Worm (Caenorhabditis elegans) whole organism, L4 larva: ENCODE data around the gene frl-1.

Experiments
- F37D6.2 ChIP-seq: sonication (generic microtip); optimal IDR thresholded peaks from 2 replicates; lab custom pipeline; 2016; ENCODE audit warnings: mild to moderate bottlenecking, missing genetic modification characterization, missing compliant biosample characterization
- T26A8.4 ChIP-seq: fragments of 200-800 bp; sonication (Bioruptor generic); IDR thresholded peaks from 2 replicates; pipeline ENCODE4 v1.3.6; 2022; ENCODE audit warnings: missing genetic modification characterization, missing compliant biosample characterization
- aha-1 ChIP-seq: fragments of 150-350 bp; peaks from one replicate; lab custom pipeline; 2014; ENCODE audit warnings: missing biosample characterization, missing genetic modification characterization
- ceh-28 ChIP-seq: fragments of 150-350 bp; optimal IDR thresholded peaks from 2 replicates; lab custom pipeline; 2014; ENCODE audit warnings: missing biosample characterization, missing genetic modification reagents, missing genetic modification characterization
- ceh-44 ChIP-seq: fragments of 200-800 bp; sonication (Bioruptor generic); IDR thresholded peaks from 2 replicates; pipeline ENCODE4 v1.3.6; 2022; ENCODE audit warnings: missing genetic modification reagents, missing genetic modification characterization, missing compliant biosample characterization
- ces-1 ChIP-seq: fragments of 150-350 bp; sonication (generic microtip); optimal IDR thresholded peaks from 4 replicates; lab custom pipeline; 2014; ENCODE audit warnings: missing biosample characterization, missing genetic modification reagents, missing genetic modification characterization
- ctbp-1 ChIP-seq: fragments of 200-800 bp; sonication (Bioruptor generic); IDR thresholded peaks from 2 replicates; pipeline ENCODE4 v1.3.6; 2022; ENCODE audit warnings: missing genetic modification reagents, missing genetic modification characterization, missing compliant biosample characterization
- daf-16 ChIP-seq, 3 experiments: sonication (generic microtip); optimal IDR thresholded peaks; 2 replicates each; lab custom pipeline; 2016 to 2017; ENCODE audit warnings: missing genetic modification characterization in 3 of 3, missing genetic modification reagents in 3 of 3, mild to moderate bottlenecking in 2 of 3, missing compliant biosample characterization in 2 of 3, missing biosample characterization in 1 of 3, moderate library complexity in 1 of 3
- dmd-6 ChIP-seq: fragments of 200-800 bp; sonication (Bioruptor generic); IDR thresholded peaks from 2 replicates; pipeline ENCODE4 v1.3.6; 2022; ENCODE audit warnings: missing genetic modification reagents, missing genetic modification characterization, missing compliant biosample characterization
- dmd-8 ChIP-seq: fragments of 200-800 bp; sonication (Bioruptor generic); IDR thresholded peaks from 2 replicates; pipeline ENCODE4 v1.3.6; 2022; ENCODE audit warnings: missing genetic modification characterization, missing compliant biosample characterization
- dmd-9 ChIP-seq: fragments of 200-800 bp; sonication (Bioruptor generic); IDR thresholded peaks from 2 replicates; pipeline ENCODE4 v1.3.6; 2022; ENCODE audit warnings: missing genetic modification reagents, missing genetic modification characterization, missing compliant biosample characterization
- dpl-1 ChIP-seq: fragments of 150-350 bp; optimal IDR thresholded peaks from 2 replicates; lab custom pipeline; 2014; ENCODE audit warnings: missing biosample characterization, missing genetic modification reagents, missing genetic modification characterization
- duxl-1 ChIP-seq: sonication (generic microtip); optimal IDR thresholded peaks from 2 replicates; lab custom pipeline; 2016; ENCODE audit warnings: mild to moderate bottlenecking, missing genetic modification characterization, moderate library complexity, missing compliant biosample characterization; ENCODE audit not compliant: poor library complexity
- dve-1 ChIP-seq: sonication (generic microtip); optimal IDR thresholded peaks from 2 replicates; lab custom pipeline; 2017; ENCODE audit warnings: antibody characterized with exemption, mild to moderate bottlenecking, missing genetic modification characterization, missing compliant biosample characterization; ENCODE audit not compliant: insufficient read depth
- egl-27 ChIP-seq: sonication (generic microtip); optimal IDR thresholded peaks from 3 replicates; lab custom pipeline; 2017; ENCODE audit warnings: missing biosample characterization, missing genetic modification reagents, missing genetic modification characterization
- egl-43 ChIP-seq: fragments of 200-800 bp; sonication (Bioruptor generic); IDR thresholded peaks from 2 replicates; pipeline ENCODE4 v1.3.6; 2022; ENCODE audit warnings: missing genetic modification reagents, missing genetic modification characterization, missing compliant biosample characterization
- fkh-10 ChIP-seq: fragments of 150-350 bp; optimal IDR thresholded peaks from 2 replicates; lab custom pipeline; 2014; ENCODE audit warnings: missing biosample characterization, missing genetic modification reagents, missing genetic modification characterization
- hif-1 ChIP-seq, 2 experiments: sonication (generic microtip); optimal IDR thresholded peaks; 2 replicates each; lab custom pipeline; 2016 to 2017; ENCODE audit warnings: missing compliant biosample characterization in 2 of 2, missing genetic modification characterization in 2 of 2, missing genetic modification reagents in 2 of 2, missing genotype in 2 of 2, mild to moderate bottlenecking in 1 of 2
- hlh-11 ChIP-seq: fragments of 200-800 bp; sonication (Bioruptor generic); optimal IDR thresholded peaks from 2 replicates; lab custom pipeline; 2018; ENCODE audit warnings: mild to moderate bottlenecking, missing genetic modification characterization, missing compliant biosample characterization
- hlh-30 ChIP-seq: sonication (generic microtip); optimal IDR thresholded peaks from 2 replicates; lab custom pipeline; 2017; ENCODE audit warnings: antibody characterized with exemption, mild to moderate bottlenecking, missing genetic modification characterization, missing compliant biosample characterization; ENCODE audit not compliant: insufficient read depth
- hmg-1.1 ChIP-seq: fragments of 200-800 bp; sonication (Bioruptor generic); IDR thresholded peaks from 2 replicates; pipeline ENCODE4 v1.3.6; 2022; ENCODE audit warnings: missing genetic modification reagents, missing genetic modification characterization, missing compliant biosample characterization
- jun-1 ChIP-seq: fragments of 150-350 bp; optimal IDR thresholded peaks from 2 replicates; lab custom pipeline; 2014; ENCODE audit warnings: missing biosample characterization, missing genetic modification reagents, missing genetic modification characterization
- lin-13 ChIP-seq: fragments of 150-350 bp; optimal IDR thresholded peaks from 2 replicates; lab custom pipeline; 2014; ENCODE audit warnings: missing biosample characterization, missing genetic modification reagents, missing genetic modification characterization
- lin-38 ChIP-seq: fragments of 200-800 bp; sonication (Bioruptor generic); IDR thresholded peaks from 2 replicates; pipeline ENCODE4 v1.3.6; 2022; ENCODE audit warnings: missing genetic modification reagents, missing genetic modification characterization, missing compliant biosample characterization
- lin-39 ChIP-seq: fragments of 150-350 bp; optimal IDR thresholded peaks from 2 replicates; lab custom pipeline; 2014; ENCODE audit warnings: missing biosample characterization, missing genetic modification reagents, missing genetic modification characterization
- lsy-2 ChIP-seq, 2 experiments: fragments of 150-350 bp in 1 of 2; sonication (generic microtip) in 1 of 2; optimal IDR thresholded peaks; 2 replicates each; lab custom pipeline; 2014 to 2017; ENCODE audit warnings: missing biosample characterization in 2 of 2, missing genetic modification characterization in 2 of 2
- madf-9 ChIP-seq: fragments of 200-800 bp; sonication (Bioruptor generic); conservative IDR thresholded peaks from 2 replicates; pipeline ENCODE4 v1.3.6; 2022; ENCODE audit warnings: missing genetic modification reagents, missing genetic modification characterization, missing compliant biosample characterization
- mes-2 ChIP-seq: sonication (generic microtip); optimal IDR thresholded peaks from 2 replicates; lab custom pipeline; 2016; ENCODE audit warnings: missing genotype, mild to moderate bottlenecking, missing genetic modification characterization, missing compliant biosample characterization; ENCODE audit not compliant: poor library complexity, severe bottlenecking
- mxl-2 ChIP-seq: fragments of 200-800 bp; sonication (Bioruptor generic); conservative IDR thresholded peaks from 2 replicates; pipeline ENCODE4 v1.3.6; 2022; ENCODE audit warnings: missing genetic modification reagents, missing genetic modification characterization, missing compliant biosample characterization
- nhr-10 ChIP-seq: fragments of 150-350 bp; optimal IDR thresholded peaks from 2 replicates; lab custom pipeline; 2014; ENCODE audit warnings: missing biosample characterization, missing genetic modification characterization
- nhr-102 ChIP-seq: sonication (generic microtip); optimal IDR thresholded peaks from 2 replicates; lab custom pipeline; 2016; ENCODE audit warnings: mild to moderate bottlenecking, missing genetic modification characterization, moderate library complexity, missing compliant biosample characterization
- nhr-28 ChIP-seq: fragments of 150-350 bp; optimal IDR thresholded peaks from 2 replicates; lab custom pipeline; 2014; ENCODE audit warnings: missing biosample characterization, missing genetic modification characterization
- nhr-48 ChIP-seq: sonication (generic microtip); optimal IDR thresholded peaks from 2 replicates; lab custom pipeline; 2016; ENCODE audit warnings: mild to moderate bottlenecking, missing genetic modification characterization, missing compliant biosample characterization
- nhr-6 ChIP-seq: fragments of 150-350 bp; optimal IDR thresholded peaks from 2 replicates; lab custom pipeline; 2014; ENCODE audit warnings: missing biosample characterization, missing genetic modification characterization
- nhr-77 ChIP-seq: fragments of 150-350 bp; optimal IDR thresholded peaks from 2 replicates; lab custom pipeline; 2014; ENCODE audit warnings: missing biosample characterization, missing genetic modification characterization
- pha-4 ChIP-seq, 2 experiments: fragments of 150-350 bp in 1 of 2; fragments of 200-800 bp in 1 of 2; sonication (Bioruptor generic) in 1 of 2; IDR thresholded peaks in 1 of 2; optimal IDR thresholded peaks in 1 of 2; 2 replicates each; pipeline versions ENCODE4 v1.3.6 to Lab custom; 2014 to 2022; ENCODE audit warnings: missing genetic modification characterization in 2 of 2, missing genetic modification reagents in 2 of 2, missing biosample characterization in 1 of 2, missing compliant biosample characterization in 1 of 2
- php-3 ChIP-seq: fragments of 200-800 bp; sonication (Bioruptor generic); IDR thresholded peaks from 2 replicates; pipeline ENCODE4 v1.3.6; 2022; ENCODE audit warnings: missing genetic modification reagents, missing genetic modification characterization, missing compliant biosample characterization
- pqm-1 ChIP-seq: sonication (generic microtip); optimal IDR thresholded peaks from 2 replicates; lab custom pipeline; 2017; ENCODE audit warnings: missing biosample characterization, missing genetic modification characterization
- rbr-2 ChIP-seq: sonication (generic microtip); optimal IDR thresholded peaks from 2 replicates; lab custom pipeline; 2016; ENCODE audit warnings: missing genotype, missing genetic modification characterization, missing compliant biosample characterization
- set-16 ChIP-seq: fragments of 200-800 bp; sonication (Bioruptor generic); IDR thresholded peaks from 2 replicates; pipeline ENCODE4 v1.3.6; 2022; ENCODE audit warnings: missing genetic modification reagents, missing genetic modification characterization, missing compliant biosample characterization
- snpc-4 ChIP-seq: fragments of 150-350 bp; optimal IDR thresholded peaks from 2 replicates; lab custom pipeline; 2014; ENCODE audit warnings: missing biosample characterization, missing genetic modification characterization
- spr-1 ChIP-seq: sonication (generic microtip); optimal IDR thresholded peaks from 2 replicates; lab custom pipeline; 2016; ENCODE audit warnings: mild to moderate bottlenecking, missing genetic modification characterization, missing compliant biosample characterization
- tra-1 ChIP-seq: fragments of 200-800 bp; sonication (Bioruptor generic); IDR thresholded peaks from 2 replicates; pipeline ENCODE4 v1.3.6; 2022; ENCODE audit warnings: missing genetic modification reagents, missing genetic modification characterization, missing compliant biosample characterization
- vab-7 ChIP-seq: fragments of 200-800 bp; sonication (Bioruptor generic); IDR thresholded peaks from 2 replicates; pipeline ENCODE4 v1.3.6; 2022; ENCODE audit warnings: missing genetic modification reagents, missing genetic modification characterization, missing compliant biosample characterization
- zip-2 ChIP-seq: fragments of 150-350 bp; optimal IDR thresholded peaks from 2 replicates; lab custom pipeline; 2014; ENCODE audit warnings: missing biosample characterization, missing genetic modification characterization

The frl-1 gene

ce11 chrIII:2099808-2100366 lies 24.1 kb upstream of the frl-1 start (continued):
- TF ChIP-seq hlh-30 (tag; lab: Kevin White, UChicago) (peak; percentile 53), lin-39 (no peak), hlh-11 (tag; lab: Kevin White, UChicago) (peak; percentile 78), T26A8.4 (GFP tag; lab: Robert Waterston, UW) (no peak), dmd-8 (GFP tag; lab: Robert Waterston, UW) (no peak), mes-2 (tag; lab: Kevin White, UChicago) (no peak), madf-9 (GFP tag; lab: Robert Waterston, UW) (0 out of 2 replicates have a peak, but pooled peaks have one; percentile 12), egl-27 (tag; lab: Kevin White, UChicago) (no peak), tra-1 (0 out of 2 replicates have a peak, but pooled peaks have one; percentile 27), php-3 (GFP tag; lab: Robert Waterston, UW) (peak; percentile 59; the same call in 1 of the 2 replicates), zip-2 (tag; lab: Kevin White, UChicago) (no peak), lsy-2 (tag; optimal IDR thresholded peaks at IDR 0.05; lab: Kevin White, UChicago) (peak in 1 of 2 experiments; percentile 34), dmd-9 (no peak), snpc-4 (tag; lab: Kevin White, UChicago) (no peak), mxl-2 (GFP tag; lab: Robert Waterston, UW) (no peak), pqm-1 (tag; lab: Kevin White, UChicago) (peak; percentile 69), dmd-6 (GFP tag; lab: Robert Waterston, UW) (peak; percentile 85), pha-4 (GFP tag; IDR thresholded peaks at IDR 0.05; lab: Robert Waterston, UW) (peak; percentile 50; the same call in 1 of the 2 replicates), pha-4 (tag; optimal IDR thresholded peaks at IDR 0.05; lab: Kevin White, UChicago) (no peak), jun-1 (tag; lab: Kevin White, UChicago) (no peak), hmg-1.1 (GFP tag; lab: Robert Waterston, UW) (no peak), ceh-28 (tag; lab: Kevin White, UChicago) (no peak), nhr-77 (tag; lab: Kevin White, UChicago) (peak; percentile 75), dpl-1 (GFP tag; lab: Kevin White, UChicago) (no peak), egl-43 (GFP tag; lab: Robert Waterston, UW) (no peak), daf-16 (GFP tag; optimal IDR thresholded peaks at IDR 0.05; lab: Kevin White, UChicago) (no peak), daf-16 (tag; optimal IDR thresholded peaks at IDR 0.05; lab: Kevin White, UChicago) (peak; percentile 50)

ce11 chrIII:2100842-2101241 lies 23.1 kb upstream of the frl-1 start:
- TF ChIP-seq dve-1 (tag; lab: Kevin White, UChicago) (peak; percentile 68), nhr-10 (tag; lab: Kevin White, UChicago) (no peak), nhr-102 (tag; lab: Kevin White, UChicago) (peak; percentile 32), F37D6.2 (peak; percentile 40), hif-1 (tag; optimal IDR thresholded peaks at IDR 0.05; lab: Kevin White, UChicago) (peak; percentile 5 to 71), pha-4 (GFP tag; IDR thresholded peaks at IDR 0.05; lab: Robert Waterston, UW) (no peak), pha-4 (tag; optimal IDR thresholded peaks at IDR 0.05; lab: Kevin White, UChicago) (no peak), dmd-9 (0 out of 2 replicates have a peak, but pooled peaks have one; percentile 5), vab-7 (GFP tag; lab: Robert Waterston, UW) (peak; percentile 45), aha-1 (peak; percentile 98), duxl-1 (peak; percentile 79), ceh-44 (GFP tag; lab: Robert Waterston, UW) (no peak), spr-1 (tag; lab: Kevin White, UChicago) (peak; percentile 21), jun-1 (tag; lab: Kevin White, UChicago) (no peak), fkh-10 (GFP tag; lab: Kevin White, UChicago) (peak; percentile 79), egl-43 (GFP tag; lab: Robert Waterston, UW) (peak; percentile 79; the same call in 1 of the 2 replicates), ces-1 (GFP tag; lab: Kevin White, UChicago) (peak; percentile 90), ctbp-1 (peak; percentile 79), nhr-28 (tag; lab: Kevin White, UChicago) (peak; percentile 28), daf-16 (GFP tag; optimal IDR thresholded peaks at IDR 0.05; lab: Kevin White, UChicago) (peak in 1 of 2 experiments; percentile 32), daf-16 (tag; optimal IDR thresholded peaks at IDR 0.05; lab: Kevin White, UChicago) (peak; percentile 58), lsy-2 (tag; optimal IDR thresholded peaks at IDR 0.05; lab: Kevin White, UChicago) (peak; percentile 33 to 77), nhr-6 (tag; lab: Kevin White, UChicago) (peak; percentile 71), mes-2 (tag; lab: Kevin White, UChicago) (peak; percentile 65), dmd-6 (GFP tag; lab: Robert Waterston, UW) (peak; percentile 56), lin-38 (peak; percentile 64), hmg-1.1 (GFP tag; lab: Robert Waterston, UW) (peak; percentile 90), nhr-48 (peak; percentile 59), set-16 (peak; percentile 87), lin-13 (peak; percentile 67), rbr-2 (tag; lab: Kevin White, UChicago) (peak; percentile 80)
